Worm (Caenorhabditis elegans) whole organism, L1 larva: ENCODE data around the gene phb-2.
A peak's percentile ranks its signal among the peaks of the same experiment; 100 is the strongest.

Experiments used
- Y116A8C.19 ChIP-seq: sonication (generic microtip); optimal IDR thresholded peaks from 2 replicates; lab custom pipeline; 2016; ENCODE audit warnings: missing compliant biosample characterization, missing genetic modification characterization, borderline replicate concordance
- egl-27 ChIP-seq, 2 experiments: fragments of 150-350 bp in 1 of 2; sonication (generic microtip); optimal IDR thresholded peaks; 3 replicates each; lab custom pipeline; 2017 to 2018; ENCODE audit warnings: missing biosample characterization in 2 of 2, missing genetic modification characterization in 2 of 2, missing genetic modification reagents in 2 of 2
- ets-5 ChIP-seq: fragments of 200-800 bp; sonication (Bioruptor generic); IDR thresholded peaks from 2 replicates; pipeline ENCODE4 v1.3.6; 2022; ENCODE audit warnings: missing genetic modification characterization, missing compliant biosample characterization
- lin-35 ChIP-seq, 2 experiments: fragments of 150-350 bp; optimal IDR thresholded peaks; 2 replicates each; lab custom pipeline; 2014; ENCODE audit warnings: missing biosample characterization in 2 of 2, missing genetic modification characterization in 2 of 2, missing genetic modification reagents in 2 of 2
- nhr-90 ChIP-seq: sonication (generic microtip); optimal IDR thresholded peaks from 2 replicates; lab custom pipeline; 2016; ENCODE audit warnings: mild to moderate bottlenecking, missing genetic modification characterization, missing compliant biosample characterization; ENCODE audit not compliant: poor library complexity
- tbx-2 ChIP-seq: sonication (generic microtip); optimal IDR thresholded peaks from 2 replicates; lab custom pipeline; 2016; ENCODE audit warnings: missing genetic modification characterization, missing compliant biosample characterization
- zag-1 ChIP-seq: fragments of 150-350 bp; optimal IDR thresholded peaks from 2 replicates; lab custom pipeline; 2014; ENCODE audit warnings: missing biosample characterization, missing genetic modification characterization

DNA sequence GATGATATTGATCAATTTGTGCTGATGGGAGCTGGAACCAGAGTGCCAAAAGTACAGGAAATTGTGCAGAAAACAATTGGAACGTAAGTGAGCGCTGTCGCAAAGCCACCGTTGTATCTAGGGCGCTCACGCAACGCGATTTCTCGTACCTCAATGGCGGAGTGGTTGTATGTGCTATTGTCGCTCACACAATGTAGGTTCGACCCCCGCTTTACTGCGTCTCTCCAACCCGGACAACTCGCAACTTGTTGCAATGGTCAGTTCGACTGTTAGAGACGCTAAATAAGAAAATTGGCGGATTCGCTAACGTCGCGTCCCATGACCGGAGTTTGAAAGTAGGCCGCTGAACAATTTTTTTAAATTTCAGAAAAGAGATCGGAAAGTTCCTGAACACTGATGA lies 2.7 kb upstream of the phb-2 start:
- TF ChIP-seq lin-35 (GFP tag; optimal IDR thresholded peaks at IDR 0.05; lab: Kevin White, UChicago) (peak; percentile 42 to 83), tbx-2 (tag; lab: Kevin White, UChicago) (peak; percentile 24), ets-5 (GFP tag; lab: Robert Waterston, UW) (no peak), egl-27 (tag; optimal IDR thresholded peaks at IDR 0.05; lab: Kevin White, UChicago) (no peak), nhr-90 (tag; lab: Kevin White, UChicago) (peak; percentile 64), zag-1 (tag; lab: Kevin White, UChicago) (no peak), Y116A8C.19 (no peak)
